ENCODE assay signal across 2 worm cellular contexts in the genomic region with DNA sequence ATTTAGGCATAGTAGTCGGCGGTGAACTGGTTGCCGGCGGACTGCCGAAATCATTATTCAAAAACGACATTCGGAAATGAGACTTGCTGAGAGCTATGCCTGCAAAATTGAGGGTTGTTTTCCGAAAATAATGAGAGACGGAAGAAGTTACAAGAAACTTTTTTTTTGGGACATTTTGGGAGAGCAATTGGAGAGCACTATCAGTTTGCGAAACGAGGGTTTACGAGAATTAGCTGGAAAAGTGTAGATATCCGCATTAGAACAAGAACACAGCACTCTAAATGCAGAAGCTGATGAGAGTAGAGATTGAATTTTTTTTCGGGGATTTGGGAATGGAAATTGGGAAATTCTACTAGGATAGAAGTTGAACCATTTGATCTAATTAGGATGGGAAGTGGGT.
A peak's percentile ranks its signal among the peaks of the same experiment; 100 is the strongest.
TF ChIP-seq lines count a peak whose summit lies in the region.

Gene pqm-1, minus strand, starts transcription at position 101 of the 400 bp plus-strand sequence.

TF ChIP-seq in whole organism, L3 larva, 47 proteins besides CTCF, POLR2A, EP300 and RAD21:
- no peak for TF ChIP-seq nhr-25 (tag; optimal IDR thresholded peaks at IDR 0.05; lab: Kevin White, UChicago)
- TF ChIP-seq egl-5 (tag; optimal IDR thresholded peaks at IDR 0.05; lab: Kevin White, UChicago) = peak; percentile 3
TF ChIP-seq in whole organism, L3 larva: peak in this region for 1.

TF ChIP-seq in whole organism, L4 larva, 104 proteins besides CTCF, POLR2A, EP300 and RAD21:
- TF ChIP-seq lir-3 (tag; optimal IDR thresholded peaks at IDR 0.05; lab: Kevin White, UChicago) = no peak
- TF ChIP-seq sdz-12 (GFP tag; optimal IDR thresholded peaks at IDR 0.05; lab: Kevin White, UChicago) = no peak
- peak; percentile 21 for TF ChIP-seq aha-1 (tag; lab: Kevin White, UChicago)
- no peak for TF ChIP-seq zfp-2 (tag; optimal IDR thresholded peaks at IDR 0.05; lab: Kevin White, UChicago)
